Fruit fly (Drosophila melanogaster): ENCODE measurements around the gene CG13946.

CG13946 gene

DNA sequence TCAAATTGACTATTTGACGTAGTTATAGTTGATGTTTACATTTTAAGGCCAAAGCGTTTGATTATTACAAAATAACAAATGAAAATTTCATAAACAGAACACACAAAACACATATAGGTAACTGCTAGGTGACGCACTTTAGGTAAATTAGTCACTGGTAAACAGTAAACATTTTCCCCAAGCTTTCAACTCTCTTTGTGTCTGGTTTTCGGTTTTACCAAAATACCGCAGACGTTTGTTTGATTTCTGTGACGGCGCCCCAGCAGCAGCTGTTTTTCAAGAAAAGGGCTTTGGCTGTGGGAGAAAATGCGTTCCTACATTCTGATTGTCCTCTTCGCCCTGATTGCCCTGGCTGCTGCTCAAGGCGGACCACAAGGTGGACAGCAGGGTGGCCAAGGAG lies at the start of gene CG13946:
Gene CG13946, plus strand, starts transcription at position 301 of the 400 bp plus-strand sequence.
- TF ChIP-seq h (GFP tag; optimal IDR thresholded peaks at IDR 0.05) (no peak), Jra (GFP tag; optimal IDR thresholded peaks at IDR 0.05) (no peak), GATAd (GFP tag; optimal IDR thresholded peaks at IDR 0.05) (no peak), Dif (GFP tag; optimal IDR thresholded peaks at IDR 0.05; ENCODE audit: partially characterized antibody) (no peak), Dfd (GFP tag; optimal IDR thresholded peaks at IDR 0.05) (no peak), HLH106 (tag; optimal IDR thresholded peaks at IDR 0.05) (no peak), dmrt93B (GFP tag; optimal IDR thresholded peaks at IDR 0.05) (no peak), brk (GFP tag; optimal IDR thresholded peaks at IDR 0.05) (no peak), pan (optimal IDR thresholded peaks at IDR 0.05) (no peak)

DNA sequence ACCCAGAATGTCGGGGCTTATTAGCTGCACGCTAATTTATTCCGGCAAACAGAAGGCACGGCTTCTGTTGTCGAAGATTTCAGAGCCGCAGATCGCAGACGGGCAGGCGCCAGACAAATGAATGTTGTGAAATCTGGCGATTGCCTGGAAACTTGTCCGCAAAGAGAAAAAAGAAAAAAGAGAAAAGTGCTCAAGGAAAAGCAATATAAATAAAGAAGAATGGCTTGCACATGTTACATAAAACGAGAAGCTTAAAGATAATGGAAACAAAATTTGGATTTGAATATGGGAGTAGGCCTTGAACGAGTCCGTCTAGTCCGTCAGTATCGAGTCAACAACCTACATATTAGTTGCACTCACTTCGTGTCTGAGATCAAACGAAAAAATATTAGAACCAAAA lies 48.3 kb upstream of the CG13946 start, which contains the start of gene Hsp60B:
Gene Hsp60B, plus strand, starts transcription at position 301 of the 400 bp plus-strand sequence.
- TF ChIP-seq h (GFP tag; optimal IDR thresholded peaks at IDR 0.05) (no peak), Rel (GFP tag; optimal IDR thresholded peaks at IDR 0.05) (no peak), Rel (tag; optimal IDR thresholded peaks at IDR 0.05) (no peak), Hr78 (GFP tag; optimal IDR thresholded peaks at IDR 0.05) (no peak), usp (GFP tag; optimal IDR thresholded peaks at IDR 0.05) (no peak), jim (GFP tag; optimal IDR thresholded peaks at IDR 0.05) (no peak), Dfd (GFP tag; optimal IDR thresholded peaks at IDR 0.05) (no peak), br (GFP tag; optimal IDR thresholded peaks at IDR 0.05) (no peak), dsf (GFP tag; optimal IDR thresholded peaks at IDR 0.05; ENCODE audit: borderline replicate concordance) (no peak), dmrt93B (GFP tag; optimal IDR thresholded peaks at IDR 0.05) (no peak), foxo (GFP tag; optimal IDR thresholded peaks at IDR 0.05) (no peak), sage (GFP tag; optimal IDR thresholded peaks at IDR 0.05) (no peak), HLH106 (tag; optimal IDR thresholded peaks at IDR 0.05) (no peak), GATAd (GFP tag; optimal IDR thresholded peaks at IDR 0.05) (no peak), pan (optimal IDR thresholded peaks at IDR 0.05) (no peak), fru (GFP tag; optimal IDR thresholded peaks at IDR 0.05) (no peak), Hr83 (GFP tag; optimal IDR thresholded peaks at IDR 0.05; ENCODE audit: poor library complexity, severe bottlenecking) (no peak)

DNA sequence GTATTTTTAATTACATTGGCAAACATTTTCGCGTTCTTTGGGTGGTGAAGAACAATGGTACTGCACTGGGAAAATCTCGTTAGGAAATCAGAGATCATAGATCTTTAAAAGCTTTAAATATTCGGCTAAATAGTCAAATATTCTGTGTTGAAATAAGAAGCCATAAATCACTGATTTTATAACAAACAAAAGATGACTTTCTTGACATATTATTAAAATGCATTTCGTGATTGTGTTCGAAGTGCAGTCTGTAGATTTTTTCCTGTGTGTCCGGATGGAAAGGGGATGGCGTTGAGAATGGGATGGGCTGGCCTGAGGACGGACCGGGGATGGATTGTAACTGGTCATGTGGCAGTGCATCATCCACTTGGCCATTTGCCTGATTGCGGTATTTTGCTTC lies 44.2 kb upstream of the CG13946 start:
- TF ChIP-seq CG9705 (GFP tag; optimal IDR thresholded peaks at IDR 0.05) = no peak
- TF ChIP-seq N (GFP tag; optimal IDR thresholded peaks at IDR 0.05) = no peak
- no peak for TF ChIP-seq h (GFP tag; optimal IDR thresholded peaks at IDR 0.05)
- no peak for TF ChIP-seq Rel (GFP tag; optimal IDR thresholded peaks at IDR 0.05)
- TF ChIP-seq Rel (tag; optimal IDR thresholded peaks at IDR 0.05) = no peak

dm6 chr2L:734120-734519 lies 42.2 kb upstream of the CG13946 start:
- TF ChIP-seq sage (GFP tag; optimal IDR thresholded peaks at IDR 0.05) (no peak), GATAd (GFP tag; optimal IDR thresholded peaks at IDR 0.05) (no peak), foxo (GFP tag; optimal IDR thresholded peaks at IDR 0.05) (no peak), Abd-B (GFP tag; optimal IDR thresholded peaks at IDR 0.05) (no peak), psq (GFP tag; optimal IDR thresholded peaks at IDR 0.05) (no peak), lola (GFP tag; optimal IDR thresholded peaks at IDR 0.05) (no peak), Myc (optimal IDR thresholded peaks at IDR 0.05) (no peak), HLH106 (tag; optimal IDR thresholded peaks at IDR 0.05) (no peak)

- no peak for TF ChIP-seq Dfd (GFP tag; optimal IDR thresholded peaks at IDR 0.05)
- no peak for TF ChIP-seq br (GFP tag; optimal IDR thresholded peaks at IDR 0.05)
- no peak for TF ChIP-seq Hnf4 (GFP tag; optimal IDR thresholded peaks at IDR 0.05)
- no peak for TF ChIP-seq dsf (GFP tag; optimal IDR thresholded peaks at IDR 0.05; ENCODE audit: borderline replicate concordance)
- no peak for TF ChIP-seq dmrt93B (GFP tag; optimal IDR thresholded peaks at IDR 0.05)
- TF ChIP-seq psq (GFP tag; optimal IDR thresholded peaks at IDR 0.05) = no peak
- TF ChIP-seq Mio (GFP tag; optimal IDR thresholded peaks at IDR 0.05) = no peak
- TF ChIP-seq ey (GFP tag; optimal IDR thresholded peaks at IDR 0.05) = no peak
- TF ChIP-seq tai (GFP tag; optimal IDR thresholded peaks at IDR 0.05) = no peak
- TF ChIP-seq sv (GFP tag; optimal IDR thresholded peaks at IDR 0.05) = no peak
- no peak for TF ChIP-seq CG32264 (GFP tag; optimal IDR thresholded peaks at IDR 0.05)
- no peak for TF ChIP-seq dl (GFP tag; optimal IDR thresholded peaks at IDR 0.05; ENCODE audit: insufficient read depth in 1 of 2, partially characterized antibody in 2 of 2)
These were observed 40.6 kb upstream of the CG13946 start for dm6 chr2L:735772-736171.

All from whole organism, wandering third instar larva.